Worm (Caenorhabditis elegans) whole organism, late embryonic: ENCODE results near the gene aqp-6.

ENCODE experiments used
- ceh-6 ChIP-seq: fragments of 200-800 bp; sonication (Bioruptor generic); optimal IDR thresholded peaks from 2 replicates; lab custom pipeline; 2018; ENCODE audit warnings: mild to moderate bottlenecking, missing genetic modification characterization, missing compliant biosample characterization
- ceh-9 ChIP-seq: sonication (generic microtip); optimal IDR thresholded peaks from 2 replicates; lab custom pipeline; 2016; ENCODE audit warnings: mild to moderate bottlenecking, missing genetic modification characterization, inconsistent platforms, missing compliant biosample characterization
- dmd-4 ChIP-seq: sonication (generic microtip); optimal IDR thresholded peaks from 2 replicates; lab custom pipeline; 2016; ENCODE audit warnings: borderline replicate concordance, missing genetic modification characterization, missing compliant biosample characterization
- elt-2 ChIP-seq: sonication (generic microtip); optimal IDR thresholded peaks from 2 replicates; lab custom pipeline; 2016; ENCODE audit warnings: missing genetic modification reagents, missing genetic modification characterization, missing compliant biosample characterization
- ets-4 ChIP-seq: sonication (generic microtip); optimal IDR thresholded peaks from 2 replicates; lab custom pipeline; 2016; ENCODE audit warnings: missing genetic modification characterization, missing compliant biosample characterization
- lin-11 ChIP-seq: fragments of 200-800 bp; sonication (Bioruptor generic); optimal IDR thresholded peaks from 2 replicates; lab custom pipeline; 2018; ENCODE audit warnings: mild to moderate bottlenecking, missing genetic modification characterization, missing compliant biosample characterization
- sox-4 ChIP-seq: sonication (generic microtip); optimal IDR thresholded peaks from 2 replicates; lab custom pipeline; 2017; ENCODE audit warnings: mild to moderate bottlenecking, missing genetic modification characterization, inconsistent platforms, missing compliant biosample characterization

DNA sequence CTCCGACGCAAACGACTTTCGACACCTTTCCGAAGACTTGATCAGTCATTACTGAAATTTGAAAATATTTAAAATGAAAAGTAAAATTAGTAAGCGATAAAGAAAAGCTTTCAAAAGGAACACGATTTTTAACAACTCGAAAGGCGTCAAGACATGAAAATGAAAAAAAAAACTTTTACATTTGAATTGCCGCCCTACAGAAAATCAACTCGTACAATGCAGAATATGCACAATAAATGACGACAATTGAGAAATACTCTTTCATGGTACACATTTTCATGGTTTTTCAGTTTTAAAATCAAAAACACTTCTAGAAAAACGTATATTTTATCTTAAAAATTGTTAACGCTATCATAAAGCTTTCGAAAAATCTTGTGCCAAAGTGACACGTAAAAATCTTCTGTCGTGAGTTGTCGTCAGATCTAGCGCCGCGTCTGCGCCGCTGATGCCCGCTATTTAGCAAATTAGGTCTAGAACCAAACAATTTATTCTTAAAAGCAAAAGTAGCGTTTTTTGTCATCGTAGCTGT is 13.2 kb downstream of the aqp-6 start, which contains the start of gene sqv-4:
- no peak for TF ChIP-seq sox-4 (tag; lab: Kevin White, UChicago)
- no peak for TF ChIP-seq ceh-9 (tag; lab: Kevin White, UChicago)
- no peak for TF ChIP-seq elt-2 (tag; lab: Kevin White, UChicago)
- TF ChIP-seq ets-4 (tag; lab: Kevin White, UChicago): no peak
- TF ChIP-seq dmd-4: no peak
- TF ChIP-seq lin-11 (tag; lab: Kevin White, UChicago): no peak
- TF ChIP-seq ceh-6: no peak
